Fruit fly (Drosophila melanogaster): ENCODE data around the gene Ptp36E.

- TF ChIP-seq Sin3A (optimal IDR thresholded peaks at IDR 0.05) (no peak), psq (optimal IDR thresholded peaks at IDR 0.05) (no peak), insv (optimal IDR thresholded peaks at IDR 0.05) (no peak), Myc (optimal IDR thresholded peaks at IDR 0.05) (no peak), ttk (optimal IDR thresholded peaks at IDR 0.05) (no peak)
Measured at dm6 chr2L:18151826-18152138, 33.0 kb downstream of the Ptp36E start.
